Fruit fly (Drosophila melanogaster): Measurements from ENCODE around the gene Stt3A.

The Stt3A gene

dm6 chrX:21053849-21054581, at the start of gene Stt3A, which contains the start of gene bves:
Gene Stt3A, minus strand, starts transcription at chrX:21053937.
Gene bves, plus strand, starts transcription at chrX:21053963.
- no peak for TF ChIP-seq CTCF (optimal IDR thresholded peaks at IDR 0.05)
- no peak for TF ChIP-seq CG8478 (optimal IDR thresholded peaks at IDR 0.05)

dm6 chrX:21102106-21102505, 48.4 kb upstream of the Stt3A start, which contains the start of gene CG15446:
Gene CG15446, minus strand, starts transcription at chrX:21102206.
- TF ChIP-seq CTCF (optimal IDR thresholded peaks at IDR 0.05) (no peak), CG8478 (optimal IDR thresholded peaks at IDR 0.05) (no peak)

DNA sequence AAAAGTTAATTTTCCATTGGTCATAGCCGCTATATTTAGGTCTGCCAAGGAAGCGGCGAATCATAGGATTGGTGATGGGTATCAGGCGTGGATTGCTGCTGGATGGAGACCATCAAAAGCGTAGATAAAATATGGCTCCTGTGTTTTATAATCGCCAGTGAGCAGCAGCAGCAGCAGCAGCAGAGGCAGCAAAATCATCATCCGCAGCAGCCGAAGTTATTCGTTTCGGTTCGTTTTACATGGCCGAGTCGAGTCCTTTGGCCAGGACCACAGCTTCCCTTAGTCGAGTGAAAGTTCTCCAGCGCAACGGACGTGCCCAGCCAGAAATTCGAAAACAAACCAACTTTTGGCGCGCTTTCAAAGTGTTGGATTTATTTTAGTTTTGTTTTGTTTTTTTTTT, 39.8 kb upstream of the Stt3A start, which contains the start of gene stg1:
Gene stg1 (plus strand): TSS at position 301 of the 400 bp plus-strand sequence.
- TF ChIP-seq CTCF (optimal IDR thresholded peaks at IDR 0.05): no peak
- no peak for TF ChIP-seq CG8478 (optimal IDR thresholded peaks at IDR 0.05)

- no peak for TF ChIP-seq CG8478 (optimal IDR thresholded peaks at IDR 0.05)
- TF ChIP-seq CTCF (optimal IDR thresholded peaks at IDR 0.05): no peak
These were observed 29.5 kb upstream of the Stt3A start for dm6 chrX:21083246-21083645.

- no peak for TF ChIP-seq CG8478 (optimal IDR thresholded peaks at IDR 0.05)
- no peak for TF ChIP-seq CTCF (optimal IDR thresholded peaks at IDR 0.05)
These were observed 26.6 kb upstream of the Stt3A start for dm6 chrX:21080335-21080734.

dm6 chrX:21074329-21074708, 20.6 kb upstream of the Stt3A start:
- TF ChIP-seq CTCF (optimal IDR thresholded peaks at IDR 0.05) (no peak), CG8478 (optimal IDR thresholded peaks at IDR 0.05) (no peak)

DNA sequence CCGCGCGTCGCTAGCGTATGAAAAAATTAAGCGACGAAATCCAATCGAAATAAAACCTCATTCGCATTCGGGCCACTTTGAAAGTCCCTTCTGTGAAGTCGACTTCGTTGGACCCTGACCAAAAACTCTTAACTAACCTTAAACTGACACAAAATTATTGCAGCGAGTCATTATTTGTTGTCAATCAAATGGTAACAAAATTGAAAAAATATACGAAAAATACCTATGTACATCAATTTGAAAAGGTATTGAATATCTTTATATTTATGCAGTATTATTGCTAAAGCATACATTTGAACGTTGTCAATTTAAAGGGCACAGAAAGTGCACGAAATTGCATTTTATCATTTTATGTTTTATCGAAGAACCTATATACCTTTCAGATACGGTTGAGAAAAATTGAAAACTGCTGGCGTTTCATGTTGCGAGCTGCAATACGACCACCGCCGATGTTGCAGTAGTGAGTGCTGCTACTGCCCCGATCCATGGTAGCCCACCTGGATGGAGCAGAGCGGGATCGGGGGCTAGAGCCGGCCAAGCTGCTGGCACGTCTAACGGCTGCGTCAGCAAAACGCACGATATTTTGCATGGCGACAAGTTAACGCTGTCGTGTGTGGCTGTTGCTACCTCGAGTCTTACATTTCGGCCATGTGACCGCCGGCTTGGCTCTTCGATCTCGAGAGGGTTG, 20.0 kb upstream of the Stt3A start:
- TF ChIP-seq CG8478 (optimal IDR thresholded peaks at IDR 0.05) (no peak), CTCF (optimal IDR thresholded peaks at IDR 0.05) (no peak)

dm6 chrX:21072953-21073352, 19.2 kb upstream of the Stt3A start:
- TF ChIP-seq CTCF (optimal IDR thresholded peaks at IDR 0.05): no peak
- TF ChIP-seq CG8478 (optimal IDR thresholded peaks at IDR 0.05): no peak

DNA sequence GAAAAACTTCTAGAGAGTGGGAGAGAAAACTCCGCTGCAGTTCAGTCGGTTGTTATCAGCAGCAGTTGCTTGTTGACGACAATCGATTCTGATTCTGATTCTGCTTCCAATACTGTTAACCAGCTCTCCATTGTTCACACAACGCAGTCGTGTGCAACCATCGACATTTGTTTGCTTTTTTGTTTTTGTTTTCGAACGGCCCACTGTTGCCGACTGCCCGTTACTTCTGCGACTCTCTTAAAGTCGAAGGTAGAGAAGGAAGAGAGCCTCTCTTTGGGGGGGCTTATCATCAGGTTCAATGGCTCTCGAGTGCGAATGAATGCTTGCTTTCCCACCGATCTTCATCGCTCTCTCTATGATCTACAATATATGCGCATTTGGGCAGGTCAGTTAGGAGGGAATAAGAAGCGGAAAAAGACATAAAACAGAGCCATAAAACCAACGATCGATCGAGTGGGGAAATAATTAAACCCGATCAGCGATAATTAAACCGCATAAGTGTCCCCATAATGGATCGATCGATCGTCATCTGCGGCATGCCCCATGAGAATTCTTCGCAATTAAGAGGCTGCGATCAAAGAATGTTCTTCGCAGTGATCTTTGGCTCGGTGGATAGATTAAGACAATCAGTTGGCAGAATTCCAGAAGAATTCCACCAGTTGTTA, 18.1 kb upstream of the Stt3A start:
- TF ChIP-seq CG8478 (optimal IDR thresholded peaks at IDR 0.05): no peak
- no peak for TF ChIP-seq CTCF (optimal IDR thresholded peaks at IDR 0.05)

- TF ChIP-seq CTCF (optimal IDR thresholded peaks at IDR 0.05) (no peak), CG8478 (optimal IDR thresholded peaks at IDR 0.05) (no peak)
These were observed 14.2 kb upstream of the Stt3A start for dm6 chrX:21067908-21068307.

DNA sequence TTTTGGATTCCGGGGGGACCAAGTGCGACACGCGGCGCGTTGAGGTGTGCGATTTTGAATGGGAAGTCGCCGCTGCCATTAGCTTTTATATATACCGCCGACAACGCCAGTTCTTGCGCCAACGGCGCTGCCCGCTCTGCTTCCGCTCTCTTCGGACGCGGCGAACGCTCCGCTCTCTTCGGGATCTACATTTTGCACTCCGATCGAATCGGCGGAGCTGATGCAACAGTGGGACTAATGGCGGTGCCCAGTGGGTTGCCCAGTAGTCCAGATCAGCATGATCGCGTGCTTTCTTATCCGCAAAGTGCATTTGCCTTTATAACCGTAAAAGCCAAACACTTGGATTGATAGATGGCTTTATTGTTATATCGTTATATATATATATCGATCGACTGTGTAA, 13.7 kb upstream of the Stt3A start, which contains the start of gene CG32512:
Gene CG32512 (minus strand): TSS at position 67 of the 400 bp plus-strand sequence.
- TF ChIP-seq CTCF (optimal IDR thresholded peaks at IDR 0.05) (no peak), CG8478 (optimal IDR thresholded peaks at IDR 0.05) (no peak)

- no peak for TF ChIP-seq CTCF (optimal IDR thresholded peaks at IDR 0.05)
These were observed 12.0 kb upstream of the Stt3A start for dm6 chrX:21065775-21066174.

- no peak for TF ChIP-seq CTCF (optimal IDR thresholded peaks at IDR 0.05)
- no peak for TF ChIP-seq CG8478 (optimal IDR thresholded peaks at IDR 0.05)
These were observed 11.2 kb upstream of the Stt3A start for dm6 chrX:21064927-21065326.

- no peak for TF ChIP-seq CG8478 (optimal IDR thresholded peaks at IDR 0.05)
- TF ChIP-seq CTCF (optimal IDR thresholded peaks at IDR 0.05): peak; percentile 73 to 84
These were observed 6.8 kb upstream of the Stt3A start for dm6 chrX:21060579-21060978.

- TF ChIP-seq CG8478 (optimal IDR thresholded peaks at IDR 0.05): no peak
- no peak for TF ChIP-seq CTCF (optimal IDR thresholded peaks at IDR 0.05)
These were observed 5.3 kb upstream of the Stt3A start for dm6 chrX:21058991-21059390.

DNA sequence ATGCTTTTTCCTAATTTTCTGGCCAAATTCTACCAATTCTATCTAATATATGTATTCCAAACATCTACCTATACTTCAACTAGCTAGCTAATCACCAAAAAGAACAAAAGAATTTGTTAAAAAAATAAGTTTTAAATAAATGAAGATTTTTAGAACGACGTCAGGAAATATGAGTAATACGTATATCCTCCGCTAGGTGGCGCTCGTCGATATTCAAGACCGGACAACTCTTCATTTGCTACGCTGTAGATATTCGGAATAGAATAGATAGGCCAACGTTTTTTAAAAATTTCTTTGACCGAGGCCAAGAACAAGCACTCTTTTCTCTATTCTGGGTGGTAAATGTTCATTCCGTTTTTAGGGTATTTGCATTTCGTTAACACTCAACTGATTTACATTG, 4.7 kb upstream of the Stt3A start:
- TF ChIP-seq CTCF (optimal IDR thresholded peaks at IDR 0.05): peak; percentile 68 to 82
- no peak for TF ChIP-seq CG8478 (optimal IDR thresholded peaks at IDR 0.05)

Measured in S2 (cell line).